Worm (Caenorhabditis elegans): ENCODE data around the gene clec-88.

clec-88 gene

ce11 chrII:6342455-6342854 is 23.1 kb upstream of the clec-88 start:
- TF ChIP-seq lsy-12 (tag; optimal IDR thresholded peaks at IDR 0.05) (no peak), egl-5 (tag; optimal IDR thresholded peaks at IDR 0.05) (no peak), sea-2 (GFP tag; optimal IDR thresholded peaks at IDR 0.05) (no peak), skn-1 (tag; optimal IDR thresholded peaks at IDR 0.05) (no peak), elt-1 (tag; optimal IDR thresholded peaks at IDR 0.05) (no peak), nhr-25 (tag; optimal IDR thresholded peaks at IDR 0.05) (no peak), lin-15B (tag; optimal IDR thresholded peaks at IDR 0.05) (no peak), fkh-2 (tag; optimal IDR thresholded peaks at IDR 0.05) (no peak), mml-1 (tag; optimal IDR thresholded peaks at IDR 0.05) (no peak), lin-39 (tag; optimal IDR thresholded peaks at IDR 0.05) (no peak), aly-2 (tag; optimal IDR thresholded peaks at IDR 0.05) (no peak), nhr-23 (tag; optimal IDR thresholded peaks at IDR 0.05) (no peak), elt-3 (tag; optimal IDR thresholded peaks at IDR 0.05) (no peak), nhr-43 (tag; optimal IDR thresholded peaks at IDR 0.05; ENCODE audit: poor library complexity, severe bottlenecking) (no peak), tbx-2 (tag; optimal IDR thresholded peaks at IDR 0.05) (no peak), nfya-1 (tag; optimal IDR thresholded peaks at IDR 0.05; ENCODE audit: insufficient read depth) (no peak), unc-62 (GFP tag; optimal IDR thresholded peaks at IDR 0.05) (no peak), egl-27 (tag; optimal IDR thresholded peaks at IDR 0.05) (no peak)

DNA sequence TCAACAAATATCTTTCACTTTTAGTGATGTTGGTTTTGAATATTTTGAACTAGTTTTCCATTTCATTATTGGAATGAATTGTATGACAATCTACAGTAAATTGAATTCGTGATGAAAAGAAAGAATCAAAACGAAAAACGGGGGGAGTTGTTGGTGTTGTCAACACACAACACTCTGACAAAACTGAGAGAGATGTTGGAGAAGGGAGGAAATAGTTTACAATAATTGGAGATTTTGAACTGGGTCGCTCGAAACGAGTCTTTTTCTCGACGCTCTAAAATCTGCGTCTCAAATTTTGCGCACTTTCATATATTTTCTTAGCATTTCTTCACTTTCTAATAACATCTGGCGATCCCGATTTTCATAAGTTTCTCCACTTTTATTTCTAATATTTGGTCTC is 21.6 kb upstream of the clec-88 start, which contains the start of gene txt-18:
Gene txt-18, plus strand, starts transcription at position 180 of the 400 bp plus-strand sequence.
- TF ChIP-seq nhr-23 (tag; optimal IDR thresholded peaks at IDR 0.05) (peak; percentile 41), elt-2 (tag; optimal IDR thresholded peaks at IDR 0.05) (no peak), pha-4 (tag; optimal IDR thresholded peaks at IDR 0.05) (peak; percentile 81), nfya-1 (tag; optimal IDR thresholded peaks at IDR 0.05; ENCODE audit: insufficient read depth) (peak; percentile 23), nhr-25 (tag; optimal IDR thresholded peaks at IDR 0.05) (peak; percentile 13), ceh-9 (tag; optimal IDR thresholded peaks at IDR 0.05) (no peak), sea-2 (GFP tag; optimal IDR thresholded peaks at IDR 0.05) (no peak), nhr-76 (tag; optimal IDR thresholded peaks at IDR 0.05) (no peak), ceh-28 (tag; optimal IDR thresholded peaks at IDR 0.05) (no peak), tbx-2 (tag; optimal IDR thresholded peaks at IDR 0.05) (no peak), ztf-4 (tag; optimal IDR thresholded peaks at IDR 0.05) (no peak), fos-1 (tag; optimal IDR thresholded peaks at IDR 0.05) (no peak), lsy-12 (tag; optimal IDR thresholded peaks at IDR 0.05) (no peak), lin-39 (tag; optimal IDR thresholded peaks at IDR 0.05) (no peak)

DNA sequence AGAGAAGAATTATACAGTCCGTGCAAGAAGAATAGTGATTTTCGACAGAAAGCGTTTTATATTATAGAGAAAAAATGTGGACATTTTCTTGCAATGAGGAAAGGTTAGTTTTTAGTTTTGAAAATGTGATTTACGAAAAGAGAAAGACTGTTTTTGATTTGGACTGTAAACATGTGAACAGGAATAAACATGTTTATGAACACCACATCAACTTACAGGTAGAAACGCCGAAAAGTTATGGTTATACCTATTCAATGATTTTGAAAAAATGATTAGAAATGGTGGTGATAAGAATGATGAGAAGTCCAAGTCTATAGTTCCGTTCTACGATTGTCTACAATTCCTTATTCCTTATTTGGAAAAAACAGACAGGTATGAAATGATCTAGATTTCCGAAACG is 21.0 kb upstream of the clec-88 start:
- no peak for TF ChIP-seq eor-1 (tag; optimal IDR thresholded peaks at IDR 0.05)
- TF ChIP-seq R02D3.7 (tag; optimal IDR thresholded peaks at IDR 0.05): no peak
- no peak for TF ChIP-seq nhr-76 (tag; optimal IDR thresholded peaks at IDR 0.05)
- TF ChIP-seq nhr-237 (tag; optimal IDR thresholded peaks at IDR 0.05): no peak

ce11 chrII:6345195-6346158 is 20.0 kb upstream of the clec-88 start, which contains the start of gene C32D5.8:
TSS of gene C32D5.8 (minus strand) at chrII:6345964.
- no peak for TF ChIP-seq eor-1 (tag; optimal IDR thresholded peaks at IDR 0.05)
- no peak for TF ChIP-seq lin-15B (tag; optimal IDR thresholded peaks at IDR 0.05)
- TF ChIP-seq snpc-4 (tag; optimal IDR thresholded peaks at IDR 0.05): no peak
- TF ChIP-seq nhr-237 (tag; optimal IDR thresholded peaks at IDR 0.05): no peak
- TF ChIP-seq nhr-77 (tag; optimal IDR thresholded peaks at IDR 0.05): no peak
- TF ChIP-seq elt-1 (tag; optimal IDR thresholded peaks at IDR 0.05): peak; percentile 58
- TF ChIP-seq lsy-12 (tag; optimal IDR thresholded peaks at IDR 0.05): no peak
- TF ChIP-seq fkh-2 (tag; optimal IDR thresholded peaks at IDR 0.05): no peak
- TF ChIP-seq hmg-11 (tag; optimal IDR thresholded peaks at IDR 0.05): no peak
- no peak for TF ChIP-seq tbx-2 (tag; optimal IDR thresholded peaks at IDR 0.05)
- no peak for TF ChIP-seq ama-1 (optimal IDR thresholded peaks at IDR 0.05)
- TF ChIP-seq ceh-82 (tag; optimal IDR thresholded peaks at IDR 0.05): no peak
- TF ChIP-seq jun-1 (tag; optimal IDR thresholded peaks at IDR 0.05): no peak
- peak; percentile 81 for TF ChIP-seq nhr-25 (tag; optimal IDR thresholded peaks at IDR 0.05)
- no peak for TF ChIP-seq mml-1 (tag; optimal IDR thresholded peaks at IDR 0.05)
- TF ChIP-seq nhr-12 (tag; optimal IDR thresholded peaks at IDR 0.05): no peak
- no peak for TF ChIP-seq elt-3 (tag; optimal IDR thresholded peaks at IDR 0.05)
- TF ChIP-seq nhr-43 (tag; optimal IDR thresholded peaks at IDR 0.05; ENCODE audit: poor library complexity, severe bottlenecking): peak; percentile 6
- TF ChIP-seq mdl-1 (tag; optimal IDR thresholded peaks at IDR 0.05): no peak
- peak; percentile 23 for TF ChIP-seq pqm-1 (tag; optimal IDR thresholded peaks at IDR 0.05)
- no peak for TF ChIP-seq ztf-11 (tag; optimal IDR thresholded peaks at IDR 0.05)
- TF ChIP-seq elt-2 (tag; optimal IDR thresholded peaks at IDR 0.05): peak; percentile 20
- TF ChIP-seq nhr-23 (tag; optimal IDR thresholded peaks at IDR 0.05): no peak
- TF ChIP-seq egl-5 (tag; optimal IDR thresholded peaks at IDR 0.05): no peak
- no peak for TF ChIP-seq aly-2 (tag; optimal IDR thresholded peaks at IDR 0.05)
- peak; percentile 55 for TF ChIP-seq pha-4 (tag; optimal IDR thresholded peaks at IDR 0.05)
- no peak for TF ChIP-seq R02D3.7 (tag; optimal IDR thresholded peaks at IDR 0.05)
